Fruit fly (Drosophila melanogaster) whole organism, embryonic: Measurements from ENCODE around the gene Vps39.
A peak's percentile ranks its signal among the peaks of the same experiment; 100 is the strongest.

Experiments used
- Bgb ChIP-seq: fragments of 200-800 bp; sonication (Bioruptor generic); IDR thresholded peaks from 2 replicates; pipeline ENCODE4 v1.3.6; 2022; ENCODE audit warnings: missing biosample characterization, missing genetic modification characterization; ENCODE audit not compliant: partially characterized antibody
- CG10147 ChIP-seq: fragments of 200-800 bp; sonication (Bioruptor generic); optimal IDR thresholded peaks from 2 replicates; lab custom pipeline; 2019; ENCODE audit warnings: missing biosample characterization, mild to moderate bottlenecking, missing genetic modification characterization, moderate library complexity
- CG10267 ChIP-seq: fragments of 200-800 bp; sonication (Bioruptor generic); optimal IDR thresholded peaks from 2 replicates; lab custom pipeline; 2018; ENCODE audit warnings: missing biosample characterization, mild to moderate bottlenecking, missing genetic modification characterization, moderate library complexity
- CG12071 ChIP-seq: fragments of 200-800 bp; sonication (Bioruptor generic); optimal IDR thresholded peaks from 3 replicates; lab custom pipeline; 2018; ENCODE audit warnings: missing biosample characterization, mild to moderate bottlenecking, missing genetic modification characterization
- CG13424 ChIP-seq: fragments of 200-800 bp; sonication (Bioruptor generic); optimal IDR thresholded peaks from 2 replicates; lab custom pipeline; 2019; ENCODE audit warnings: missing biosample characterization, mild to moderate bottlenecking, missing genetic modification characterization, moderate library complexity
- CG14710 ChIP-seq: fragments of 200-800 bp; sonication (Bioruptor generic); optimal IDR thresholded peaks from 3 replicates; lab custom pipeline; 2019; ENCODE audit warnings: missing biosample characterization, mild to moderate bottlenecking, missing genetic modification characterization, moderate library complexity
- CG17361 ChIP-seq: fragments of 200-800 bp; sonication (Bioruptor generic); IDR thresholded peaks from 3 replicates; pipeline ENCODE4 v1.3.6; 2022; ENCODE audit warnings: missing biosample characterization, missing genetic modification characterization
- CG31224 ChIP-seq: fragments of 200-800 bp; sonication (Bioruptor generic); IDR thresholded peaks from 2 replicates; pipeline ENCODE4 v1.3.6; 2022; ENCODE audit warnings: missing biosample characterization, missing genetic modification characterization
- CG3163 ChIP-seq: fragments of 200-800 bp; sonication (Bioruptor generic); optimal IDR thresholded peaks from 3 replicates; lab custom pipeline; 2016; ENCODE audit warnings: missing biosample characterization, missing genetic modification characterization
- CG3838 ChIP-seq: fragments of 200-800 bp; sonication (Bioruptor generic); optimal IDR thresholded peaks from 3 replicates; lab custom pipeline; 2016; ENCODE audit warnings: missing biosample characterization, missing genetic modification characterization
- CG4404 ChIP-seq: fragments of 200-800 bp; sonication (Bioruptor generic); IDR thresholded peaks from 2 replicates; pipeline ENCODE4 v1.3.6; 2022; ENCODE audit warnings: missing biosample characterization, missing genetic modification characterization
- CG4730 ChIP-seq: fragments of 200-800 bp; sonication (Bioruptor generic); IDR thresholded peaks from 2 replicates; pipeline ENCODE4 v1.3.6; 2022; ENCODE audit warnings: missing biosample characterization, missing genetic modification characterization
- CG7271 ChIP-seq: fragments of 200-800 bp; sonication (Bioruptor generic); optimal IDR thresholded peaks from 2 replicates; lab custom pipeline; 2018; ENCODE audit warnings: missing biosample characterization, mild to moderate bottlenecking, missing genetic modification characterization, moderate library complexity
- CG7928 ChIP-seq: fragments of 200-800 bp; sonication (Bioruptor generic); optimal IDR thresholded peaks from 2 replicates; lab custom pipeline; 2017; ENCODE audit warnings: missing biosample characterization, mild to moderate bottlenecking, missing genetic modification characterization
- CG7987 ChIP-seq: fragments of 200-800 bp; sonication (Bioruptor generic); optimal IDR thresholded peaks from 2 replicates; lab custom pipeline; 2018; ENCODE audit warnings: missing biosample characterization, mild to moderate bottlenecking, missing genetic modification characterization, moderate library complexity
- CG9609 ChIP-seq: fragments of 200-800 bp; sonication (Bioruptor generic); optimal IDR thresholded peaks from 3 replicates; lab custom pipeline; 2016; ENCODE audit warnings: missing biosample characterization, missing genetic modification characterization
- CrebB ChIP-seq: fragments of 200-800 bp; sonication (Bioruptor generic); optimal IDR thresholded peaks from 3 replicates; lab custom pipeline; 2018; ENCODE audit warnings: missing biosample characterization, mild to moderate bottlenecking, missing genetic modification characterization
- Dad ChIP-seq: fragments of 200-800 bp; sonication (Bioruptor generic); optimal IDR thresholded peaks from 3 replicates; lab custom pipeline; 2016; ENCODE audit warnings: missing biosample characterization, missing genetic modification characterization
- ERR ChIP-seq: fragments of 200-800 bp; sonication (Bioruptor generic); optimal IDR thresholded peaks from 2 replicates; lab custom pipeline; 2016; ENCODE audit warnings: missing biosample characterization, missing genetic modification characterization
- Gug ChIP-seq: fragments of 200-800 bp; sonication (Bioruptor generic); IDR thresholded peaks from 4 replicates; pipeline ENCODE4 v1.3.6; 2022; ENCODE audit warnings: missing biosample characterization, missing genetic modification characterization
- HHEX ChIP-seq: fragments of 200-800 bp; sonication (Bioruptor generic); optimal IDR thresholded peaks from 3 replicates; lab custom pipeline; 2017; ENCODE audit warnings: missing biosample characterization, mild to moderate bottlenecking, missing genetic modification characterization, missing genetic modification reagents
- Hand ChIP-seq: fragments of 200-800 bp; sonication (Bioruptor generic); optimal IDR thresholded peaks from 2 replicates; lab custom pipeline; 2017; ENCODE audit warnings: mild to moderate bottlenecking, missing biosample characterization, missing genetic modification reagents, missing genetic modification characterization
- HmgZ ChIP-seq: fragments of 200-800 bp; sonication (Bioruptor generic); optimal IDR thresholded peaks from 2 replicates; lab custom pipeline; 2018; ENCODE audit warnings: missing biosample characterization, mild to moderate bottlenecking, missing genetic modification characterization
- Hmx ChIP-seq: fragments of 200-800 bp; sonication (Bioruptor generic); optimal IDR thresholded peaks from 2 replicates; lab custom pipeline; 2016; ENCODE audit warnings: missing biosample characterization, missing genetic modification characterization
- Hr51 ChIP-seq, 2 experiments: fragments of 200-800 bp; sonication (Bioruptor generic); optimal IDR thresholded peaks; 2 replicates in 1 of 2; 3 replicates in 1 of 2; lab custom pipeline; 2016 to 2018; ENCODE audit warnings: missing biosample characterization in 2 of 2, missing genetic modification characterization in 2 of 2, mild to moderate bottlenecking in 1 of 2, moderate library complexity in 1 of 2
- Med ChIP-seq: fragments of 200-800 bp; sonication (Bioruptor generic); peaks from one replicate; lab custom pipeline; 2016; ENCODE audit warnings: missing biosample characterization, missing genetic modification characterization, mild to moderate bottlenecking, inconsistent platforms, moderate library complexity
- Mes4 ChIP-seq: fragments of 200-800 bp; sonication (Bioruptor generic); optimal IDR thresholded peaks from 2 replicates; lab custom pipeline; 2016; ENCODE audit warnings: missing biosample characterization, missing genetic modification characterization
- NC2α ChIP-seq: fragments of 200-800 bp; sonication (Bioruptor generic); optimal IDR thresholded peaks from 2 replicates; lab custom pipeline; 2016; ENCODE audit warnings: missing biosample characterization, missing genetic modification characterization
- NfI ChIP-seq: fragments of 200-800 bp; sonication (Bioruptor generic); optimal IDR thresholded peaks from 3 replicates; lab custom pipeline; 2018; ENCODE audit warnings: missing biosample characterization, mild to moderate bottlenecking, missing genetic modification characterization, moderate library complexity
- PHDP ChIP-seq: fragments of 200-800 bp; sonication (Bioruptor generic); optimal IDR thresholded peaks from 3 replicates; lab custom pipeline; 2018; ENCODE audit warnings: missing biosample characterization, mild to moderate bottlenecking, missing genetic modification characterization, moderate library complexity
- Sin3A ChIP-seq: fragments of >200 bp; optimal IDR thresholded peaks from 2 replicates; lab custom pipeline; 2018
- Trl ChIP-seq, 3 experiments: fragments of >200 bp in 2 of 3; fragments of 200-800 bp in 1 of 3; sonication (Bioruptor generic) in 1 of 3; optimal IDR thresholded peaks; 2 replicates in 1 of 3; 3 replicates in 2 of 3; lab custom pipeline; 2016 to 2017; ENCODE audit warnings: missing biosample characterization in 1 of 3, missing genetic modification characterization in 1 of 3
- Xrp1 ChIP-seq: fragments of 200-800 bp; sonication (Bioruptor generic); IDR thresholded peaks from 2 replicates; pipeline ENCODE4 v1.3.6; 2022; ENCODE audit warnings: missing biosample characterization, missing genetic modification characterization
- cg ChIP-seq: fragments of 200-800 bp; sonication (Bioruptor generic); optimal IDR thresholded peaks from 3 replicates; lab custom pipeline; 2019; ENCODE audit warnings: missing biosample characterization, mild to moderate bottlenecking, missing genetic modification characterization, moderate library complexity
- chm ChIP-seq: fragments of 200-800 bp; sonication (Bioruptor generic); IDR thresholded peaks from 2 replicates; pipeline ENCODE4 v1.3.6; 2022; ENCODE audit warnings: missing biosample characterization, missing genetic modification characterization
- corto ChIP-seq: fragments of 200-800 bp; sonication (Bioruptor generic); optimal IDR thresholded peaks from 2 replicates; lab custom pipeline; 2016; ENCODE audit warnings: missing biosample characterization, mild to moderate bottlenecking, missing genetic modification characterization, moderate library complexity
- crol ChIP-seq: fragments of 200-800 bp; sonication (Bioruptor generic); IDR thresholded peaks from 2 replicates; pipeline ENCODE4 v1.3.6; 2022; ENCODE audit warnings: missing biosample characterization, missing genetic modification characterization
- danr ChIP-seq: fragments of 200-800 bp; sonication (Bioruptor generic); IDR thresholded peaks from 2 replicates; pipeline ENCODE4 v1.3.6; 2022; ENCODE audit warnings: missing biosample characterization, missing genetic modification characterization
- en ChIP-seq: fragments of 200-800 bp; sonication (Bioruptor generic); optimal IDR thresholded peaks from 2 replicates; lab custom pipeline; 2016; ENCODE audit warnings: missing biosample characterization, missing genetic modification characterization
- grau ChIP-seq: fragments of 200-800 bp; optimal IDR thresholded peaks from 3 replicates; lab custom pipeline; 2019; ENCODE audit warnings: missing biosample characterization, mild to moderate bottlenecking, missing genetic modification characterization, moderate library complexity
- inv ChIP-seq: fragments of 200-800 bp; sonication (Bioruptor generic); IDR thresholded peaks from 2 replicates; pipeline ENCODE4 v1.3.6; 2022; ENCODE audit warnings: missing biosample characterization, missing genetic modification characterization; ENCODE audit not compliant: partially characterized antibody
- kni ChIP-seq: fragments of 200-800 bp; sonication (Bioruptor generic); optimal IDR thresholded peaks from 3 replicates; lab custom pipeline; 2017; ENCODE audit warnings: mild to moderate bottlenecking, missing biosample characterization, missing genetic modification reagents, missing genetic modification characterization
- nerfin-2 ChIP-seq: fragments of 200-800 bp; sonication (Bioruptor generic); IDR thresholded peaks from 2 replicates; pipeline ENCODE4 v1.3.6; 2022; ENCODE audit warnings: missing biosample characterization, missing genetic modification characterization; ENCODE audit not compliant: partially characterized antibody
- nmo ChIP-seq: fragments of 200-800 bp; sonication (Bioruptor generic); optimal IDR thresholded peaks from 2 replicates; lab custom pipeline; 2018; ENCODE audit warnings: missing biosample characterization, mild to moderate bottlenecking, missing genetic modification characterization, moderate library complexity
- sc ChIP-seq, 3 experiments: fragments of >200 bp in 2 of 3; fragments of 200-800 bp in 1 of 3; sonication (Bioruptor generic) in 1 of 3; optimal IDR thresholded peaks; 2 replicates in 2 of 3; 3 replicates in 1 of 3; lab custom pipeline; 2017; ENCODE audit warnings: mild to moderate bottlenecking in 1 of 3, missing biosample characterization in 1 of 3, missing genetic modification characterization in 1 of 3, missing genetic modification reagents in 1 of 3
- ssp ChIP-seq: fragments of 200-800 bp; sonication (Bioruptor generic); IDR thresholded peaks from 2 replicates; pipeline ENCODE4 v1.3.6; 2022; ENCODE audit warnings: missing biosample characterization, missing genetic modification characterization
- tup ChIP-seq: fragments of 200-800 bp; sonication (Bioruptor generic); optimal IDR thresholded peaks from 2 replicates; lab custom pipeline; 2016; ENCODE audit warnings: missing biosample characterization, mild to moderate bottlenecking, missing genetic modification characterization, moderate library complexity
- unc-4 ChIP-seq: fragments of 200-800 bp; sonication (Bioruptor generic); IDR thresholded peaks from 2 replicates; pipeline ENCODE4 v1.3.6; 2022; ENCODE audit warnings: missing biosample characterization, missing genetic modification characterization; ENCODE audit not compliant: partially characterized antibody
- vvl ChIP-seq: fragments of 200-800 bp; sonication (Bioruptor generic); IDR thresholded peaks from 2 replicates; pipeline ENCODE4 v1.3.6; 2022; ENCODE audit warnings: missing biosample characterization, missing genetic modification characterization
- zf30C ChIP-seq: fragments of 200-800 bp; sonication (Bioruptor generic); optimal IDR thresholded peaks from 3 replicates; lab custom pipeline; 2018; ENCODE audit warnings: missing biosample characterization, mild to moderate bottlenecking, missing genetic modification characterization

Vps39 gene

dm6 chr3R:18296084-18296483, 21.8 kb upstream of the Vps39 start (continued):
- TF ChIP-seq sc (optimal IDR thresholded peaks at IDR 0.05; lab: Kevin White, UChicago) = no peak
- TF ChIP-seq sc (GFP tag; optimal IDR thresholded peaks at IDR 0.05; lab: Kevin White, UChicago) = no peak
- no peak for TF ChIP-seq zf30C (GFP tag; lab: Kevin White, UChicago)
- TF ChIP-seq CG7987 (GFP tag; lab: Kevin White, UChicago) = no peak
- no peak for TF ChIP-seq CG14710
- TF ChIP-seq grau (tag; lab: Kevin White, UChicago) = no peak
- TF ChIP-seq CG10267 (tag; lab: Kevin White, UChicago) = no peak
- no peak for TF ChIP-seq unc-4
- TF ChIP-seq CG7928 = no peak
- no peak for TF ChIP-seq Trl (optimal IDR thresholded peaks at IDR 0.05; lab: Kevin White, UChicago)
- TF ChIP-seq Trl (GFP tag; optimal IDR thresholded peaks at IDR 0.05; lab: Kevin White, UChicago) = no peak
- no peak for TF ChIP-seq en (GFP tag; lab: Kevin White, UChicago)
- TF ChIP-seq ERR = no peak
- no peak for TF ChIP-seq ssp
- TF ChIP-seq kni (GFP tag; lab: Kevin White, UChicago) = no peak
- TF ChIP-seq NfI (GFP tag; lab: Kevin White, UChicago) = no peak
- TF ChIP-seq PHDP = no peak
- no peak for TF ChIP-seq danr (GFP tag; lab: Robert Waterston, UW)
- no peak for TF ChIP-seq CG31224 (GFP tag; lab: Robert Waterston, UW)
- TF ChIP-seq chm = no peak
- no peak for TF ChIP-seq CG4730 (GFP tag; lab: Robert Waterston, UW)
- no peak for TF ChIP-seq inv (GFP tag; lab: Robert Waterston, UW)
- no peak for TF ChIP-seq HmgZ (tag; lab: Kevin White, UChicago)
- TF ChIP-seq nerfin-2 (GFP tag; lab: Robert Waterston, UW) = no peak
- no peak for TF ChIP-seq Bgb (GFP tag; lab: Robert Waterston, UW)
- no peak for TF ChIP-seq Gug (GFP tag; lab: Robert Waterston, UW)
- no peak for TF ChIP-seq CG7271 (tag; lab: Kevin White, UChicago)
- peak; percentile 17 for TF ChIP-seq CrebB (tag; lab: Kevin White, UChicago)
- no peak for TF ChIP-seq Hand (GFP tag; lab: Kevin White, UChicago)
- no peak for TF ChIP-seq nmo (GFP tag; lab: Kevin White, UChicago)
- TF ChIP-seq Mes4 (GFP tag; lab: Kevin White, UChicago) = no peak
- peak; percentile 10 for TF ChIP-seq CG12071 (GFP tag; lab: Kevin White, UChicago)
- TF ChIP-seq Hmx = no peak
- TF ChIP-seq Xrp1 (GFP tag; lab: Robert Waterston, UW) = no peak
- no peak for TF ChIP-seq CG4404 (GFP tag; lab: Robert Waterston, UW)
- TF ChIP-seq CG3838 (GFP tag; lab: Kevin White, UChicago) = no peak
- no peak for TF ChIP-seq NC2α (GFP tag; lab: Kevin White, UChicago)
- no peak for TF ChIP-seq tup (GFP tag; lab: Kevin White, UChicago)
- TF ChIP-seq corto (GFP tag; lab: Kevin White, UChicago) = no peak
- no peak for TF ChIP-seq HHEX
- no peak for TF ChIP-seq CG10147 (GFP tag; lab: Kevin White, UChicago)
- TF ChIP-seq Med (GFP tag; lab: Kevin White, UChicago) = peak; percentile 78
- no peak for TF ChIP-seq vvl (GFP tag; lab: Robert Waterston, UW)
- no peak for TF ChIP-seq Sin3A (lab: Kevin White, UChicago)
- peak in 1 of 2 experiments; percentile 27 for TF ChIP-seq Hr51 (GFP tag; optimal IDR thresholded peaks at IDR 0.05; lab: Kevin White, UChicago)
- TF ChIP-seq CG13424 (tag; lab: Kevin White, UChicago) = no peak
- TF ChIP-seq cg = no peak
- TF ChIP-seq Dad = no peak
- TF ChIP-seq CG9609 (GFP tag; lab: Kevin White, UChicago) = no peak
- TF ChIP-seq crol (GFP tag; lab: Robert Waterston, UW) = no peak
- no peak for TF ChIP-seq CG3163 (GFP tag; lab: Kevin White, UChicago)
- TF ChIP-seq CG17361 = no peak
